Fruit fly (Drosophila melanogaster) whole organism, embryonic: ENCODE data around the gene CG7564.

Source experiments
- ATbp ChIP-seq: fragments of 200-800 bp; sonication (Bioruptor generic); optimal IDR thresholded peaks from 2 replicates; lab custom pipeline; 2017; ENCODE audit warnings: missing biosample characterization, mild to moderate bottlenecking, missing genetic modification characterization, missing genetic modification reagents
- Ada2b ChIP-seq: fragments of 200-800 bp; sonication (Bioruptor generic); IDR thresholded peaks from 2 replicates; pipeline ENCODE4 v1.3.6; 2022; ENCODE audit warnings: missing biosample characterization, missing genetic modification characterization
- Asciz ChIP-seq: fragments of 200-800 bp; sonication (Bioruptor generic); optimal IDR thresholded peaks from 2 replicates; lab custom pipeline; 2017; ENCODE audit warnings: missing biosample characterization, mild to moderate bottlenecking, missing genetic modification characterization, missing genetic modification reagents
- Atf-2 ChIP-seq: fragments of 200-800 bp; sonication (Bioruptor generic); optimal IDR thresholded peaks from 2 replicates; lab custom pipeline; 2016; ENCODE audit warnings: missing biosample characterization, missing genetic modification characterization
- B-H1 ChIP-seq: fragments of 200-800 bp; sonication (Bioruptor generic); IDR thresholded peaks from 3 replicates; pipeline ENCODE4 v1.3.6; 2022; ENCODE audit warnings: missing biosample characterization, missing genetic modification characterization
- CG11695 ChIP-seq: fragments of 200-800 bp; sonication (Bioruptor generic); IDR thresholded peaks from 3 replicates; pipeline ENCODE4 v1.3.6; 2022; ENCODE audit warnings: missing biosample characterization, missing genetic modification characterization
- CG12391 ChIP-seq: fragments of 200-800 bp; sonication (Bioruptor generic); optimal IDR thresholded peaks from 3 replicates; lab custom pipeline; 2018; ENCODE audit warnings: missing biosample characterization, mild to moderate bottlenecking, missing genetic modification characterization, moderate library complexity
- CG13424 ChIP-seq: fragments of 200-800 bp; sonication (Bioruptor generic); optimal IDR thresholded peaks from 2 replicates; lab custom pipeline; 2019; ENCODE audit warnings: missing biosample characterization, mild to moderate bottlenecking, missing genetic modification characterization, moderate library complexity
- CG13894 ChIP-seq: fragments of 200-800 bp; sonication (Bioruptor generic); optimal IDR thresholded peaks from 3 replicates; lab custom pipeline; 2018; ENCODE audit warnings: missing biosample characterization, mild to moderate bottlenecking, missing genetic modification characterization, moderate library complexity
- CG14710 ChIP-seq: fragments of 200-800 bp; sonication (Bioruptor generic); optimal IDR thresholded peaks from 3 replicates; lab custom pipeline; 2019; ENCODE audit warnings: missing biosample characterization, mild to moderate bottlenecking, missing genetic modification characterization, moderate library complexity
- CG14965 ChIP-seq: fragments of 200-800 bp; sonication (Bioruptor generic); optimal IDR thresholded peaks from 2 replicates; lab custom pipeline; 2016; ENCODE audit warnings: missing biosample characterization, missing genetic modification characterization, borderline replicate concordance
- CG16813 ChIP-seq: fragments of 200-800 bp; sonication (Bioruptor generic); IDR thresholded peaks from 3 replicates; pipeline ENCODE4 v1.3.6; 2022; ENCODE audit warnings: missing biosample characterization, missing genetic modification characterization; ENCODE audit not compliant: partially characterized antibody
- CG18262 ChIP-seq: fragments of 200-800 bp; optimal IDR thresholded peaks from 3 replicates; lab custom pipeline; 2019; ENCODE audit warnings: missing biosample characterization, mild to moderate bottlenecking, missing genetic modification characterization, moderate library complexity
- CG3847 ChIP-seq: fragments of 200-800 bp; sonication (Bioruptor generic); IDR thresholded peaks from 2 replicates; pipeline ENCODE4 v1.3.6; 2022; ENCODE audit warnings: missing biosample characterization, missing genetic modification characterization
- CG4282 ChIP-seq: fragments of 200-800 bp; sonication (Bioruptor generic); optimal IDR thresholded peaks from 2 replicates; lab custom pipeline; 2016; ENCODE audit warnings: missing biosample characterization, missing genetic modification characterization
- CG4730 ChIP-seq: fragments of 200-800 bp; sonication (Bioruptor generic); IDR thresholded peaks from 2 replicates; pipeline ENCODE4 v1.3.6; 2022; ENCODE audit warnings: missing biosample characterization, missing genetic modification characterization
- CG6854 ChIP-seq: fragments of 200-800 bp; sonication (Bioruptor generic); optimal IDR thresholded peaks from 3 replicates; lab custom pipeline; 2017; ENCODE audit warnings: missing biosample characterization, mild to moderate bottlenecking, missing genetic modification characterization
- CG7963 ChIP-seq: fragments of 200-800 bp; sonication (Bioruptor generic); IDR thresholded peaks from 3 replicates; pipeline ENCODE4 v1.3.6; 2022; ENCODE audit warnings: missing biosample characterization, missing genetic modification characterization; ENCODE audit not compliant: partially characterized antibody
- CG8765 ChIP-seq: fragments of 200-800 bp; sonication (Bioruptor generic); IDR thresholded peaks from 2 replicates; pipeline ENCODE4 v1.3.6; 2022; ENCODE audit warnings: missing biosample characterization, missing genetic modification characterization
- CG8944 ChIP-seq: fragments of 200-800 bp; sonication (Bioruptor generic); optimal IDR thresholded peaks from 3 replicates; lab custom pipeline; 2016; ENCODE audit warnings: missing biosample characterization, missing genetic modification characterization
- CG9797 ChIP-seq: fragments of 200-800 bp; sonication (Bioruptor generic); optimal IDR thresholded peaks from 3 replicates; lab custom pipeline; 2018; ENCODE audit warnings: missing biosample characterization, mild to moderate bottlenecking, missing genetic modification characterization
- E2f2 ChIP-seq: fragments of 200-800 bp; sonication (Bioruptor generic); IDR thresholded peaks from 2 replicates; pipeline ENCODE4 v1.3.6; 2022; ENCODE audit warnings: missing biosample characterization, missing genetic modification characterization
- Gsc ChIP-seq: fragments of 200-800 bp; sonication (Bioruptor generic); IDR thresholded peaks from 2 replicates; pipeline ENCODE4 v1.3.6; 2022; ENCODE audit warnings: missing biosample characterization, missing genetic modification characterization
- Hand ChIP-seq: fragments of 200-800 bp; sonication (Bioruptor generic); optimal IDR thresholded peaks from 2 replicates; lab custom pipeline; 2017; ENCODE audit warnings: mild to moderate bottlenecking, missing biosample characterization, missing genetic modification reagents, missing genetic modification characterization
- Hr39 ChIP-seq: fragments of >200 bp; optimal IDR thresholded peaks from 2 replicates; lab custom pipeline; 2017
- Hsf ChIP-seq: fragments of 200-800 bp; sonication (Bioruptor generic); optimal IDR thresholded peaks from 3 replicates; lab custom pipeline; 2016; ENCODE audit warnings: missing biosample characterization, missing genetic modification characterization
- Kr ChIP-seq: fragments of 200-800 bp; sonication (Bioruptor generic); optimal IDR thresholded peaks from 2 replicates; lab custom pipeline; 2017; ENCODE audit warnings: missing biosample characterization, mild to moderate bottlenecking, missing genetic modification characterization
- MBD-R2 ChIP-seq: fragments of 200-800 bp; sonication (Bioruptor generic); IDR thresholded peaks from 2 replicates; pipeline ENCODE4 v1.3.6; 2022; ENCODE audit warnings: missing biosample characterization, missing genetic modification characterization
- MTF-1 ChIP-seq: fragments of 200-800 bp; sonication (Bioruptor generic); optimal IDR thresholded peaks from 2 replicates; lab custom pipeline; 2018; ENCODE audit warnings: missing biosample characterization, mild to moderate bottlenecking, missing genetic modification characterization, borderline replicate concordance
- NC2α ChIP-seq: fragments of 200-800 bp; sonication (Bioruptor generic); optimal IDR thresholded peaks from 2 replicates; lab custom pipeline; 2016; ENCODE audit warnings: missing biosample characterization, missing genetic modification characterization
- NfI ChIP-seq: fragments of 200-800 bp; sonication (Bioruptor generic); optimal IDR thresholded peaks from 3 replicates; lab custom pipeline; 2018; ENCODE audit warnings: missing biosample characterization, mild to moderate bottlenecking, missing genetic modification characterization, moderate library complexity
- Opbp ChIP-seq: fragments of 200-800 bp; sonication (Bioruptor generic); IDR thresholded peaks from 3 replicates; pipeline ENCODE4 v1.3.6; 2022; ENCODE audit warnings: missing biosample characterization, missing genetic modification characterization; ENCODE audit not compliant: partially characterized antibody
- ab ChIP-seq: fragments of 200-800 bp; sonication (Bioruptor generic); optimal IDR thresholded peaks from 2 replicates; lab custom pipeline; 2016; ENCODE audit warnings: missing biosample characterization, missing genetic modification characterization
- al ChIP-seq: fragments of 200-800 bp; sonication (Bioruptor generic); IDR thresholded peaks from 2 replicates; pipeline ENCODE4 v1.3.6; 2022; ENCODE audit warnings: missing biosample characterization, missing genetic modification characterization
- bowl ChIP-seq: fragments of 200-800 bp; sonication (Bioruptor generic); IDR thresholded peaks from 2 replicates; pipeline ENCODE4 v1.3.6; 2022; ENCODE audit warnings: missing biosample characterization, missing genetic modification characterization
- chif ChIP-seq, 2 experiments: fragments of 200-800 bp; sonication (Bioruptor generic); optimal IDR thresholded peaks; 3 replicates each; lab custom pipeline; 2016; ENCODE audit warnings: missing biosample characterization in 2 of 2, missing genetic modification characterization in 2 of 2
- dm ChIP-seq: fragments of 200-800 bp; sonication (Bioruptor generic); optimal IDR thresholded peaks from 3 replicates; lab custom pipeline; 2016; ENCODE audit warnings: missing biosample characterization, missing genetic modification characterization
- fd3F ChIP-seq: fragments of 200-800 bp; sonication (Bioruptor generic); optimal IDR thresholded peaks from 2 replicates; lab custom pipeline; 2018; ENCODE audit warnings: missing biosample characterization, mild to moderate bottlenecking, missing genetic modification characterization, moderate library complexity
- hb ChIP-seq: fragments of 200-800 bp; sonication (Bioruptor generic); IDR thresholded peaks from 3 replicates; pipeline ENCODE4 v1.3.6; 2022; ENCODE audit warnings: missing biosample characterization, missing genetic modification characterization; ENCODE audit not compliant: partially characterized antibody
- hkb ChIP-seq, 2 experiments: fragments of 200-800 bp in 1 of 2; fragments of >200 bp in 1 of 2; sonication (Bioruptor generic) in 1 of 2; IDR thresholded peaks in 1 of 2; optimal IDR thresholded peaks in 1 of 2; 2 replicates each; pipeline versions ENCODE4 v1.3.6 to Lab custom; 2017 to 2022; ENCODE audit warnings: missing biosample characterization in 1 of 2, missing genetic modification characterization in 1 of 2
- jing ChIP-seq: fragments of 200-800 bp; sonication (Bioruptor generic); optimal IDR thresholded peaks from 2 replicates; lab custom pipeline; 2018; ENCODE audit warnings: missing biosample characterization, mild to moderate bottlenecking, missing genetic modification characterization
- otp ChIP-seq: fragments of 200-800 bp; sonication (Bioruptor generic); IDR thresholded peaks from 3 replicates; pipeline ENCODE4, ENCODE4 v1.3.6; 2022; ENCODE audit warnings: missing biosample characterization, missing genetic modification characterization
- pfk ChIP-seq: fragments of 200-800 bp; sonication (Bioruptor generic); optimal IDR thresholded peaks from 2 replicates; lab custom pipeline; 2018; ENCODE audit warnings: missing biosample characterization, mild to moderate bottlenecking, missing genetic modification characterization, moderate library complexity
- pho ChIP-seq: fragments of 200-800 bp; sonication (Bioruptor generic); optimal IDR thresholded peaks from 2 replicates; lab custom pipeline; 2016; ENCODE audit warnings: missing biosample characterization, missing genetic modification characterization
- slbo ChIP-seq: fragments of 200-800 bp; sonication (Bioruptor generic); IDR thresholded peaks from 2 replicates; pipeline ENCODE4 v1.3.6; 2022; ENCODE audit warnings: missing biosample characterization, missing genetic modification characterization
- slou ChIP-seq: fragments of 200-800 bp; sonication (Bioruptor generic); optimal IDR thresholded peaks from 3 replicates; lab custom pipeline; 2016; ENCODE audit warnings: missing biosample characterization, missing genetic modification characterization
- sr ChIP-seq: fragments of 200-800 bp; sonication (Bioruptor generic); IDR thresholded peaks from 3 replicates; pipeline ENCODE4 v1.3.6; 2022; ENCODE audit warnings: missing biosample characterization, missing genetic modification characterization
- sug ChIP-seq: fragments of 200-800 bp; optimal IDR thresholded peaks from 2 replicates; lab custom pipeline; 2019; ENCODE audit warnings: missing biosample characterization, mild to moderate bottlenecking, missing genetic modification characterization, moderate library complexity
- tup ChIP-seq: fragments of 200-800 bp; sonication (Bioruptor generic); optimal IDR thresholded peaks from 2 replicates; lab custom pipeline; 2016; ENCODE audit warnings: missing biosample characterization, mild to moderate bottlenecking, missing genetic modification characterization, moderate library complexity
- zfh1 ChIP-seq: fragments of 200-800 bp; sonication (Bioruptor generic); IDR thresholded peaks from 3 replicates; pipeline ENCODE4 v1.3.6; 2022; ENCODE audit warnings: missing biosample characterization, missing genetic modification characterization

Gene CG7564

dm6 chr3L:17474711-17475451 lies 39.2 kb upstream of the CG7564 start, which contains the start of the genes UQCR-Q and CG46525 (continued):
- no peak for TF ChIP-seq CG4282 (GFP tag; lab: Kevin White, UChicago)
- TF ChIP-seq slbo = no peak
- TF ChIP-seq zfh1 = no peak
- TF ChIP-seq CG14965 = no peak
- TF ChIP-seq MBD-R2 (GFP tag; lab: Robert Waterston, UW) = peak; percentile 44
- peak; percentile 86 for TF ChIP-seq E2f2 (GFP tag; lab: Robert Waterston, UW)
- no peak for TF ChIP-seq CG6854 (GFP tag; lab: Kevin White, UChicago)
- no peak for TF ChIP-seq ab
- TF ChIP-seq CG4730 (GFP tag; lab: Robert Waterston, UW) = no peak
- TF ChIP-seq sr = no peak
- TF ChIP-seq Hsf (GFP tag; lab: Kevin White, UChicago) = no peak
- TF ChIP-seq al = no peak
- peak; percentile 56 for TF ChIP-seq CG14710 (tag; lab: Kevin White, UChicago)
- TF ChIP-seq sug (tag; lab: Kevin White, UChicago) = peak; percentile 35
- peak; percentile 33 for TF ChIP-seq CG13894
- no peak for TF ChIP-seq Hand (GFP tag; lab: Kevin White, UChicago)
- no peak for TF ChIP-seq hb (GFP tag; lab: Robert Waterston, UW)
- no peak for TF ChIP-seq jing (GFP tag; lab: Kevin White, UChicago)
- TF ChIP-seq Hr39 (lab: Kevin White, UChicago) = no peak
- TF ChIP-seq NC2α = no peak
- no peak for TF ChIP-seq pfk (GFP tag; lab: Kevin White, UChicago)
- TF ChIP-seq MTF-1 (GFP tag; lab: Kevin White, UChicago) = no peak
- no peak for TF ChIP-seq hkb (optimal IDR thresholded peaks at IDR 0.05; lab: Kevin White, UChicago)
- TF ChIP-seq hkb (GFP tag; IDR thresholded peaks at IDR 0.05; lab: Robert Waterston, UW) = no peak
- no peak for TF ChIP-seq tup (GFP tag; lab: Kevin White, UChicago)
- TF ChIP-seq Kr = no peak
- TF ChIP-seq otp (GFP tag; lab: Robert Waterston, UW) = no peak
- TF ChIP-seq slou = no peak
- no peak for TF ChIP-seq Asciz
- peak; percentile 1 for TF ChIP-seq pho (GFP tag; lab: Kevin White, UChicago)
- TF ChIP-seq CG11695 (GFP tag; lab: Robert Waterston, UW) = no peak
- TF ChIP-seq CG12391 = no peak
- TF ChIP-seq CG18262 (tag; lab: Kevin White, UChicago) = no peak
- peak; percentile 93 for TF ChIP-seq CG9797 (GFP tag; lab: Kevin White, UChicago)
- no peak for TF ChIP-seq fd3F (GFP tag; lab: Kevin White, UChicago)
- no peak; the same call in 2 of the 3 replicates for TF ChIP-seq CG7963 (GFP tag; lab: Robert Waterston, UW)
- TF ChIP-seq ATbp (GFP tag; lab: Kevin White, UChicago) = no peak
- no peak for TF ChIP-seq CG8765
- TF ChIP-seq bowl (GFP tag; lab: Robert Waterston, UW) = no peak
- TF ChIP-seq Atf-2 (GFP tag; lab: Kevin White, UChicago) = no peak
- peak; percentile 12 for TF ChIP-seq CG13424 (tag; lab: Kevin White, UChicago)
- TF ChIP-seq CG8944 (GFP tag; lab: Kevin White, UChicago) = no peak
- TF ChIP-seq Ada2b (GFP tag; lab: Robert Waterston, UW) = no peak
- no peak for TF ChIP-seq chif (GFP tag; optimal IDR thresholded peaks at IDR 0.05; lab: Kevin White, UChicago)
- peak; percentile 15 for TF ChIP-seq NfI (GFP tag; lab: Kevin White, UChicago)
- no peak for TF ChIP-seq Gsc (GFP tag; lab: Robert Waterston, UW)
- no peak for TF ChIP-seq dm (GFP tag; lab: Kevin White, UChicago)
- TF ChIP-seq CG3847 (GFP tag; lab: Robert Waterston, UW) = peak; percentile 18; the same call in 1 of the 2 replicates
- TF ChIP-seq CG16813 (GFP tag; lab: Robert Waterston, UW) = peak; percentile 48
- no peak for TF ChIP-seq B-H1
- TF ChIP-seq Opbp (GFP tag; lab: Robert Waterston, UW) = no peak; the same call in 2 of the 3 replicates
